Worm (Caenorhabditis elegans) whole organism, midembryonic: ENCODE results near the gene C43C3.4.
"Not testable (repeated sequence)": the region's sequence is repeated elsewhere in the genome, so short reads cannot be mapped to it uniquely, and the experiment has no call there.

Experiments used
- T22C8.4 ChIP-seq: fragments of 200-800 bp; sonication (Bioruptor generic); IDR thresholded peaks from 2 replicates; pipeline ENCODE4 v1.3.6; 2022; ENCODE audit warnings: missing genetic modification characterization, missing compliant biosample characterization
- cog-1 ChIP-seq: sonication (generic microtip); optimal IDR thresholded peaks from 2 replicates; lab custom pipeline; 2016; ENCODE audit warnings: missing genetic modification characterization, missing compliant biosample characterization
- flt-1 ChIP-seq: fragments of 200-800 bp; sonication (Bioruptor generic); IDR thresholded peaks from 2 replicates; pipeline ENCODE4 v1.3.6; 2022; ENCODE audit warnings: missing genetic modification characterization, missing compliant biosample characterization
- klf-2 ChIP-seq: fragments of 200-800 bp; sonication (Bioruptor generic); conservative IDR thresholded peaks from 2 replicates; pipeline ENCODE4 v1.3.6; 2022; ENCODE audit warnings: missing genetic modification reagents, missing genetic modification characterization, missing compliant biosample characterization
- med-1 ChIP-seq: sonication (generic microtip); optimal IDR thresholded peaks from 2 replicates; lab custom pipeline; 2017; ENCODE audit warnings: missing genetic modification characterization, mild to moderate bottlenecking, missing compliant biosample characterization, antibody characterized with exemption, missing genetic modification reagents; ENCODE audit not compliant: insufficient read depth
- ref-1 ChIP-seq: fragments of 200-800 bp; sonication (Bioruptor generic); conservative IDR thresholded peaks from 2 replicates; pipeline ENCODE4 v1.3.6; 2022; ENCODE audit warnings: missing genetic modification reagents, missing genetic modification characterization, missing compliant biosample characterization
- tab-1 ChIP-seq: fragments of 200-800 bp; sonication (Bioruptor generic); IDR thresholded peaks from 2 replicates; pipeline ENCODE4 v1.3.6; 2022; ENCODE audit warnings: missing genetic modification characterization, missing compliant biosample characterization
- ztf-23 ChIP-seq: fragments of 200-800 bp; sonication (Bioruptor generic); IDR thresholded peaks from 2 replicates; pipeline ENCODE4 v1.3.6; 2022; ENCODE audit warnings: missing genetic modification reagents, missing genetic modification characterization, missing compliant biosample characterization
- ztf-29 ChIP-seq: fragments of 200-800 bp; sonication (Bioruptor generic); IDR thresholded peaks from 2 replicates; pipeline ENCODE4 v1.3.6; 2022; ENCODE audit warnings: missing genetic modification reagents, missing genetic modification characterization, missing compliant biosample characterization

The C43C3.4 gene

DNA sequence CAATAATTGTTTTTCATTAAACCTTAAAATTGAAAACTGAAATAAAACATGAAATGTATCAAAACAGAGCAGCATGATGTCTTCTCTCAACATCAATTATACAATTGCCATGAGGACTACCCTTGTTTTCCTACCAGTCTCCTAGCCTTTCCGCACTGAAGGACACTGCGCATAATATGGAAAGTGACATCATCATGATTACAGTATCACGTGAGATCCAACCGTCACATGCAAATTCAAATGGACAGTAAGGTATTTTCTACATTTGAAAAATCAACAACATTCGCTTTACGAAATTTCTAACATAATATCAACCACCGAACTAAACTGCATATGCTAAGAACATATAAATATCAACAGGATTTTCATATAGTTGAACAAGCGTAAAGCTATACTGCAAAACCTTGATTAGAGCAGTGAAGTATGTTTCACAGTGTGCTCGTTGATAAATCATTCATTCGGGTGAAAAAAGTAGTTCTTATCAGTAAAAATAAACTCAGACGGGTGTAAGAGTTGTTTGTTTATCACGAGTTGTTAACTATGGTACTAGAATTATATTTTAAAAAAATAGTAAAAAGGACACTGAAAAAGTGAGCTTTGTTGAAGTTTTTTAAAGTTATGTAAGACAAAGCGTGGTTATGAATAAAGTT, 35.7 kb downstream of the C43C3.4 start:
- TF ChIP-seq klf-2 (GFP tag; lab: Robert Waterston, UW) (no peak), ztf-29 (GFP tag; lab: Robert Waterston, UW) (no peak), med-1 (no peak), ztf-23 (GFP tag; lab: Robert Waterston, UW) (no peak), tab-1 (GFP tag; lab: Robert Waterston, UW) (no peak), cog-1 (no peak), ref-1 (no peak), flt-1 (GFP tag; lab: Robert Waterston, UW) (no peak), T22C8.4 (GFP tag; lab: Robert Waterston, UW) (no peak)

DNA sequence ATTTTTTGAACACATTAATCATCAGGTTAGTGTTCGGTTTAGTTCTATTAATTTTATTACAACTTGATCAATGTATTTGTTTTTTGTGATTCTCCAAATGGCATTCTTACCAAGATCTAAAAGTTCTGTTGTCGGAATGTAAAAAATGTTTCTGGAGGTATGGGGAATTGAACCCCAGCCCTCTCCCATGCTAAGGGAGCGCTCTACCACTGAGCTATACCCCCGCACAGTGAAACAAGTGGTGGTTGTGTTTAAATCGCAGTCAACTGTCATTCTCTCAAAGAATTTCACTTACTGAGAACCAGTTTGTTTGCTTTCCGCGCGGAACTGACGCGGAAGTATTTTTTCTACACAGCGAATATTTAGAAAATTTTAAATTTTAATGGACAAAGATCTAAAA, 37.0 kb downstream of the C43C3.4 start:
- TF ChIP-seq tab-1 (GFP tag; lab: Robert Waterston, UW) (peak; percentile 96), flt-1 (GFP tag; lab: Robert Waterston, UW) (peak; percentile 97), ref-1 (peak; percentile 86), ztf-29 (GFP tag; lab: Robert Waterston, UW) (peak; percentile 74), med-1 (peak; percentile 77), T22C8.4 (GFP tag; lab: Robert Waterston, UW) (peak; percentile 92), cog-1 (peak; percentile 79), ztf-23 (GFP tag; lab: Robert Waterston, UW) (peak; percentile 94), klf-2 (GFP tag; lab: Robert Waterston, UW) (peak; percentile 81)

DNA sequence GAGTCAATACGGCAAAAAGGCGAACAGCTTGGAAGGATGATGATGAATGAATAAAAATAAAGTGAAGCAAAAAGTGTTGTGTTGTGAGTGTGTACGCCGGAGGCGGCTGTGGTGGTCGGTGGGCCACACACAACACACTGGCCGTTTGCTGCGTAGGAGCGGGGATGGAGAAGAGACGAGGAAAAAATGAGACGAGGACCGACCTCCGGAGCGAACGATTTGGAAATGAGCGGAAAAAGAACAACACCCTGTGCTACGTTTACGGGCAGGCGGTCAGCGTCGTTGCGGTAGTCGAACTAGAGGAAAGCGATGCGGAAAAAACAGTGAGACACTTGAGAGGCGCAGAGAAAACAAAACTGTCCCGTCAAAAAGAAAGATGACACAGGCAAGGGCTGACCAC, 37.6 kb downstream of the C43C3.4 start:
- no peak for TF ChIP-seq T22C8.4 (GFP tag; lab: Robert Waterston, UW)
- no peak for TF ChIP-seq cog-1
- 0 out of 2 replicates have a peak, but pooled peaks have one; percentile 15 for TF ChIP-seq ztf-23 (GFP tag; lab: Robert Waterston, UW)
- TF ChIP-seq flt-1 (GFP tag; lab: Robert Waterston, UW) = 0 out of 2 replicates have a peak, but pooled peaks have one; percentile 50

DNA sequence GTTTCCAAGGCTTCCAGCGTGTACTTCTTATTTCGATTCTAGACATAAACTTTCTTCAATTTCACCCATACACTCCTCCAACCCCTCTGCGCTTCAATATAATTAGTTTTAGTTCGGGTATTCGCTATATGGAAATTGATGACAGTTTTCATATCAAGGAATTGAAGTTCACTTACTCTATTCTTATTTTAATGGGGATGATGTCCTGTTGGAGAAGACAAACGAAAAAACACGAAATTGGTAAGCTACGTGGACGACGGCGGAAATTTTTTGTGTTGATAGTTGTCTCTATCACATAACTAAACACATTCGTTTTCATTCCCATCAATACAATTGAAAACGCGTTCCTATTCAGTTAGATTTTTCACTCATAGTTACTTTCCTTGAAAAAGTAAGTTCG, 39.3 kb downstream of the C43C3.4 start, which contains the start of gene F34H10.5:
TSS of gene F34H10.5 (plus strand) at position 301 of the 400 bp plus-strand sequence.
- no peak for TF ChIP-seq med-1
- no peak for TF ChIP-seq cog-1
- TF ChIP-seq klf-2 (GFP tag; lab: Robert Waterston, UW) = no peak
- TF ChIP-seq ref-1 = no peak
- TF ChIP-seq T22C8.4 (GFP tag; lab: Robert Waterston, UW) = no peak
- no peak for TF ChIP-seq ztf-29 (GFP tag; lab: Robert Waterston, UW)
- TF ChIP-seq ztf-23 (GFP tag; lab: Robert Waterston, UW) = no peak
- TF ChIP-seq flt-1 (GFP tag; lab: Robert Waterston, UW) = no peak
- no peak for TF ChIP-seq tab-1 (GFP tag; lab: Robert Waterston, UW)

DNA sequence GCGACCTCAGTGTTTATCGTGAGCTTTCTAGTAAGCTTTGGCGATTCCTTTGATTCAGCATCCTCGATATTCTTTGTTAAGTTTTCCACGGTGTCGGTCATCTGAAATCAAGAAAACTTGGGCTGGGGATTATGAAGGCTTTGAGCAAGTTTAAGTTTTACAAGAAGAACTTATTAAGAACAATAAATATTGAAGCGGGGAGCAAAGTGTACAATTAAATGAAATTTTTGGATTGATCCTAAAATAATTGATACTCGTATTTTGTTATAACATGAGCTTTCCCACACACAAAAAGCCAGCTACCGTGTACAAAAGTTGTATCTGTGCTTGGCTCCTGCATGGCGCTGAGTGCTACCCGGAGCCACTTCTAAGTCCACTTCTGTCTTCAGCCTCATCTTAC, 39.8 kb downstream of the C43C3.4 start, which contains the start of gene F34H10.3:
TSS of gene F34H10.3 (minus strand) at position 101 of the 400 bp plus-strand sequence.
- TF ChIP-seq ztf-23 (GFP tag; lab: Robert Waterston, UW) (no peak), T22C8.4 (GFP tag; lab: Robert Waterston, UW) (no peak), med-1 (no peak), ref-1 (no peak), klf-2 (GFP tag; lab: Robert Waterston, UW) (no peak), ztf-29 (GFP tag; lab: Robert Waterston, UW) (no peak), tab-1 (GFP tag; lab: Robert Waterston, UW) (no peak), cog-1 (no peak), flt-1 (GFP tag; lab: Robert Waterston, UW) (no peak)

DNA sequence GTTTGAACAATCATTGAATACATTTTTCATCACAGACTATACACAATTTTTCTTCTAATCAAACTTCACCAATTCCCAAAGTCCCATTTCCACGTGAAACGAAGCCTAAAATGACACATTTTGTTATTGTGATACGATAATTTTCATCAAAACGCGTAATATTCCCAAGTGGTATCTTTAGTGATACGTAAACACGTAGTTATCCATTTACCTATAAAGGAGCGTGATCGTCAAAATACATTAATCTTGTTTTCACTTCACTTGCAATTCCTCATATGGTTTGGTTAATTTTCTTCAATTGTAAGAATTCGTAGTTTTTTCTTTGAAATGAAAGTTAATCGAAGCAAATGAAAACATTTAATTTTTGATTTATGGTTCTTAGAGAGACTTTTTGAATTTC, 45.1 kb downstream of the C43C3.4 start:
- TF ChIP-seq ztf-29 (GFP tag; lab: Robert Waterston, UW) (no peak), med-1 (no peak), flt-1 (GFP tag; lab: Robert Waterston, UW) (no peak), cog-1 (no peak), T22C8.4 (GFP tag; lab: Robert Waterston, UW) (no peak), tab-1 (GFP tag; lab: Robert Waterston, UW) (no peak)

DNA sequence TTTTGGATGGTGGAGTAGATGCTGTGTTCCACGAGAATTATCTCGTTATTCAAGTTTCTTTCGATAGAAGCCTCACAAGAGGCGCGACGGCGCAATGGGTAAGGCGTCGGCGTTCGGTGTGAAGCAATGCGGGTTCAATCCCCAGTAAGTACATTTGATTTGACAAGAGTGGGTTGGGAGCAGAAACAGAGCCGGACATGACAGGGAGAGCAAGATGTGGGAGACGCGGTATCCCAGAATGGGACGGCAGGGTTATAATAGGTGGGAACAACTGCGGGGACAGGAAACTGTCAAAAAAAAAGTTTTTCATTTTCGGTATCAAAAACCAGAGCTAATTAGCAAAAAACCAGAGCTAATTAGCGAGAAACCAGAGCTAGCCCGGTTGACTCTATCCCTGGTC, 47.5 kb downstream of the C43C3.4 start:
- TF ChIP-seq tab-1 (GFP tag; lab: Robert Waterston, UW) = 0 out of 2 replicates have a peak, but pooled peaks have one; percentile 27

DNA sequence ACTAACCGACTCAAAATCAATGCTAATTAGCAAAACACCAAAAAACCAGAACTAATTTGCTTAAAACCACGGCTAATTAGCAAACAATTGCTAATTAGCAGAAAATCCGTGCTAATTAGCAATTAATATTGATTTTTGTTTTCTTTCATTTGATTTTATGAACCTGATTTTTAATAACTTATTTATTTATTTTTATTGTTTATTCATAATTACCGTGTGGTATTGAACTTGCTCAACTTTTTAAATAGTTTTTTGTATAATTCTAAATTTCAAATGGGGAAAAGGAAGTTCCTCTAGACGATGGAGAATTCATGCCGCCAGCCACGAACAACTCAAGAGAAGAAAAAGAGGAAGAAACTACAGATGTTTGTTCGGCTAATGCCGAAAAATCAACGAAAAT, 48.9 kb downstream of the C43C3.4 start, which contains the start of gene F34H10.1:
TSS of gene F34H10.1 (plus strand) at position 301 of the 400 bp plus-strand sequence.
- not testable (repeated sequence) for TF ChIP-seq flt-1 (GFP tag; lab: Robert Waterston, UW); cog-1; klf-2 (GFP tag; lab: Robert Waterston, UW)
